Worm (Caenorhabditis elegans) whole organism, L1 larva: ENCODE measurements around the gene lgg-2.
A peak's percentile ranks its signal among the peaks of the same experiment; 100 is the strongest.

Experiments used
- C16A3.4 ChIP-seq: fragments of 150-350 bp; optimal IDR thresholded peaks from 2 replicates; lab custom pipeline; 2014; ENCODE audit warnings: missing biosample characterization, missing genetic modification characterization
- F16B12.6 ChIP-seq: fragments of 150-350 bp; optimal IDR thresholded peaks from 2 replicates; lab custom pipeline; 2014; ENCODE audit warnings: missing biosample characterization, missing genetic modification characterization
- aha-1 ChIP-seq: fragments of 150-350 bp; optimal IDR thresholded peaks from 2 replicates; lab custom pipeline; 2014; ENCODE audit warnings: missing biosample characterization, missing genetic modification characterization
- aly-2 ChIP-seq: fragments of 150-350 bp; optimal IDR thresholded peaks from 2 replicates; lab custom pipeline; 2014; ENCODE audit warnings: missing biosample characterization, missing genetic modification characterization
- ama-1 ChIP-seq: fragments of 150-350 bp; optimal IDR thresholded peaks from 2 replicates; lab custom pipeline; 2014
- blmp-1 ChIP-seq: fragments of 150-350 bp; optimal IDR thresholded peaks from 2 replicates; lab custom pipeline; 2014; ENCODE audit warnings: missing biosample characterization, missing genetic modification characterization
- ceh-63 ChIP-seq: fragments of 200-800 bp; sonication (Bioruptor generic); optimal IDR thresholded peaks from 2 replicates; lab custom pipeline; 2018; ENCODE audit warnings: mild to moderate bottlenecking, missing genetic modification characterization, missing compliant biosample characterization
- ceh-8 ChIP-seq: fragments of 200-800 bp; sonication (Bioruptor generic); optimal IDR thresholded peaks from 2 replicates; lab custom pipeline; 2018; ENCODE audit warnings: mild to moderate bottlenecking, missing genetic modification characterization, moderate library complexity, missing compliant biosample characterization
- ceh-88 ChIP-seq: fragments of 200-800 bp; sonication (Bioruptor generic); IDR thresholded peaks from 2 replicates; pipeline ENCODE4 v1.3.6; 2022; ENCODE audit warnings: missing genetic modification characterization, missing compliant biosample characterization
- efl-1 ChIP-seq, 4 experiments: fragments of 150-350 bp; optimal IDR thresholded peaks in 3 of 4; peaks in 1 of 4; 1 replicate in 1 of 4; 2 replicates in 3 of 4; lab custom pipeline; 2014; ENCODE audit warnings: missing biosample characterization in 2 of 4, missing genetic modification characterization in 2 of 4, missing genetic modification reagents in 2 of 4
- efl-3 ChIP-seq: fragments of 200-800 bp; sonication (Bioruptor generic); optimal IDR thresholded peaks from 2 replicates; lab custom pipeline; 2018; ENCODE audit warnings: mild to moderate bottlenecking, missing genetic modification characterization, missing compliant biosample characterization
- egl-13 ChIP-seq: sonication (generic microtip); optimal IDR thresholded peaks from 2 replicates; lab custom pipeline; 2016; ENCODE audit warnings: missing genotype, missing genetic modification reagents, missing genetic modification characterization, missing compliant biosample characterization
- elt-2 ChIP-seq: sonication (generic microtip); optimal IDR thresholded peaks from 2 replicates; lab custom pipeline; 2016; ENCODE audit warnings: missing genetic modification characterization, mild to moderate bottlenecking, inconsistent platforms, missing compliant biosample characterization, missing genetic modification reagents
- fkh-10 ChIP-seq: sonication (generic microtip); optimal IDR thresholded peaks from 2 replicates; lab custom pipeline; 2017; ENCODE audit warnings: missing biosample characterization, missing genetic modification reagents, missing genetic modification characterization
- fkh-4 ChIP-seq: sonication (generic microtip); optimal IDR thresholded peaks from 2 replicates; lab custom pipeline; 2016; ENCODE audit warnings: missing compliant biosample characterization, missing genetic modification characterization, borderline replicate concordance
- fkh-8 ChIP-seq: sonication (generic microtip); optimal IDR thresholded peaks from 2 replicates; lab custom pipeline; 2016; ENCODE audit warnings: mild to moderate bottlenecking, missing genetic modification characterization, missing compliant biosample characterization
- fos-1 ChIP-seq: fragments of 150-350 bp; optimal IDR thresholded peaks from 2 replicates; lab custom pipeline; 2014; ENCODE audit warnings: missing biosample characterization, missing genetic modification characterization
- irx-1 ChIP-seq: sonication (generic microtip); optimal IDR thresholded peaks from 2 replicates; lab custom pipeline; 2016; ENCODE audit warnings: missing genetic modification characterization, missing compliant biosample characterization
- isw-1 ChIP-seq: fragments of 200-800 bp; sonication (Bioruptor generic); IDR thresholded peaks from 2 replicates; pipeline ENCODE4 v1.3.6; 2022; ENCODE audit warnings: missing genetic modification characterization, missing compliant biosample characterization
- lin-13 ChIP-seq: fragments of 150-350 bp; optimal IDR thresholded peaks from 2 replicates; lab custom pipeline; 2014; ENCODE audit warnings: missing biosample characterization, missing genetic modification reagents, missing genetic modification characterization
- lin-14 ChIP-seq: fragments of 200-800 bp; sonication (Bioruptor generic); optimal IDR thresholded peaks from 2 replicates; lab custom pipeline; 2018; ENCODE audit warnings: mild to moderate bottlenecking, missing genetic modification characterization, moderate library complexity, missing compliant biosample characterization
- lin-35 ChIP-seq, 2 experiments: fragments of 150-350 bp; optimal IDR thresholded peaks; 2 replicates each; lab custom pipeline; 2014; ENCODE audit warnings: missing biosample characterization in 2 of 2, missing genetic modification characterization in 2 of 2, missing genetic modification reagents in 2 of 2
- lin-39 ChIP-seq: fragments of 150-350 bp; optimal IDR thresholded peaks from 2 replicates; lab custom pipeline; 2014; ENCODE audit warnings: missing biosample characterization, missing genetic modification reagents, missing genetic modification characterization
- lsy-2 ChIP-seq, 2 experiments: fragments of 150-350 bp; optimal IDR thresholded peaks; 2 replicates each; lab custom pipeline; 2014; ENCODE audit warnings: missing biosample characterization in 2 of 2, missing genetic modification characterization in 2 of 2
- mab-9 ChIP-seq: fragments of 200-800 bp; sonication (Bioruptor generic); IDR thresholded peaks from 2 replicates; pipeline ENCODE4 v1.3.6; 2022; ENCODE audit warnings: missing genetic modification reagents, missing genetic modification characterization, missing compliant biosample characterization
- mdl-1 ChIP-seq, 2 experiments: fragments of 150-350 bp; optimal IDR thresholded peaks; 2 replicates each; lab custom pipeline; 2014 to 2017; ENCODE audit warnings: missing biosample characterization in 2 of 2, missing genetic modification characterization in 2 of 2, inconsistent platforms in 1 of 2
- nhr-19 ChIP-seq: fragments of 200-800 bp; sonication (Bioruptor generic); conservative IDR thresholded peaks from 2 replicates; pipeline ENCODE4 v1.3.6; 2022; ENCODE audit warnings: missing genetic modification characterization, missing compliant biosample characterization
- nhr-237 ChIP-seq: fragments of 150-350 bp; optimal IDR thresholded peaks from 2 replicates; lab custom pipeline; 2014; ENCODE audit warnings: missing biosample characterization, missing genetic modification characterization
- nhr-28 ChIP-seq: fragments of 150-350 bp; optimal IDR thresholded peaks from 2 replicates; lab custom pipeline; 2014; ENCODE audit warnings: missing biosample characterization, missing genetic modification characterization
- nhr-47 ChIP-seq: sonication (generic microtip); optimal IDR thresholded peaks from 2 replicates; lab custom pipeline; 2016; ENCODE audit warnings: mild to moderate bottlenecking, missing genetic modification characterization, moderate library complexity, missing compliant biosample characterization
- nhr-71 ChIP-seq: sonication (generic microtip); optimal IDR thresholded peaks from 2 replicates; lab custom pipeline; 2016; ENCODE audit warnings: mild to moderate bottlenecking, missing genetic modification characterization, moderate library complexity, missing compliant biosample characterization
- nhr-77 ChIP-seq: fragments of 150-350 bp; optimal IDR thresholded peaks from 2 replicates; lab custom pipeline; 2014; ENCODE audit warnings: missing biosample characterization, missing genetic modification characterization
- nhr-85 ChIP-seq: sonication (generic microtip); peaks from one replicate; lab custom pipeline; 2016; ENCODE audit warnings: missing genetic modification characterization, inconsistent platforms, missing compliant biosample characterization
- nhr-90 ChIP-seq: sonication (generic microtip); optimal IDR thresholded peaks from 2 replicates; lab custom pipeline; 2016; ENCODE audit warnings: mild to moderate bottlenecking, missing genetic modification characterization, missing compliant biosample characterization; ENCODE audit not compliant: poor library complexity
- pag-3 ChIP-seq: sonication (generic microtip); optimal IDR thresholded peaks from 2 replicates; lab custom pipeline; 2017; ENCODE audit warnings: missing genetic modification characterization, mild to moderate bottlenecking, missing compliant biosample characterization, antibody characterized with exemption, borderline replicate concordance; ENCODE audit not compliant: insufficient read depth
- pqm-1 ChIP-seq: sonication (generic microtip); optimal IDR thresholded peaks from 3 replicates; lab custom pipeline; 2017; ENCODE audit warnings: missing biosample characterization, missing genetic modification characterization
- skn-1 ChIP-seq: fragments of 150-350 bp; optimal IDR thresholded peaks from 2 replicates; lab custom pipeline; 2014; ENCODE audit warnings: missing biosample characterization, missing genetic modification characterization
- snpc-4 ChIP-seq: fragments of 150-350 bp; optimal IDR thresholded peaks from 2 replicates; lab custom pipeline; 2014; ENCODE audit warnings: missing biosample characterization, missing genetic modification characterization
- snu-23 ChIP-seq: sonication (generic microtip); optimal IDR thresholded peaks from 2 replicates; lab custom pipeline; 2016; ENCODE audit warnings: missing genetic modification characterization, missing compliant biosample characterization
- sptf-1 ChIP-seq: fragments of 150-350 bp; optimal IDR thresholded peaks from 2 replicates; lab custom pipeline; 2014; ENCODE audit warnings: missing biosample characterization, missing genetic modification characterization
- sup-37 ChIP-seq: fragments of 200-800 bp; sonication (Bioruptor generic); optimal IDR thresholded peaks from 2 replicates; lab custom pipeline; 2018; ENCODE audit warnings: mild to moderate bottlenecking, missing genetic modification characterization, missing compliant biosample characterization
- swsn-7 ChIP-seq: sonication (generic microtip); optimal IDR thresholded peaks from 2 replicates; lab custom pipeline; 2016; ENCODE audit warnings: missing genetic modification characterization, missing compliant biosample characterization
- unc-86 ChIP-seq: sonication (generic microtip); optimal IDR thresholded peaks from 2 replicates; lab custom pipeline; 2016; ENCODE audit warnings: missing genetic modification characterization, missing compliant biosample characterization
- vab-15 ChIP-seq: sonication (generic microtip); optimal IDR thresholded peaks from 2 replicates; lab custom pipeline; 2017; ENCODE audit warnings: missing genotype, mild to moderate bottlenecking, missing genetic modification characterization, missing compliant biosample characterization
- ztf-11 ChIP-seq, 2 experiments: sonication (generic microtip); optimal IDR thresholded peaks; 2 replicates each; lab custom pipeline; 2016 to 2017; ENCODE audit warnings: missing genetic modification characterization in 2 of 2, missing biosample characterization in 1 of 2, missing compliant biosample characterization in 1 of 2

lgg-2 gene

ce11 chrIV:10933062-10933552 is 2.6 kb downstream of the lgg-2 start, which contains the start of the genes dnc-1 and lsm-7 (continued):
- TF ChIP-seq vab-15 (tag; lab: Kevin White, UChicago) (no peak), ama-1 (lab: Kevin White, UChicago) (no peak), ceh-88 (GFP tag; lab: Robert Waterston, UW) (no peak), egl-13 (tag; lab: Kevin White, UChicago) (peak; percentile 50), nhr-47 (tag; lab: Kevin White, UChicago) (peak; percentile 72), nhr-28 (tag; lab: Kevin White, UChicago) (no peak), mdl-1 (tag; optimal IDR thresholded peaks at IDR 0.05; lab: Kevin White, UChicago) (peak in 1 of 2 experiments; percentile 34), C16A3.4 (tag; lab: Kevin White, UChicago) (peak; percentile 90)

- no peak for TF ChIP-seq efl-1 (optimal IDR thresholded peaks at IDR 0.05; lab: Kevin White, UChicago)
- no peak for TF ChIP-seq efl-1 (GFP tag; optimal IDR thresholded peaks at IDR 0.05 in 1 of 2; lab: Kevin White, UChicago)
- TF ChIP-seq elt-2 (tag; lab: Kevin White, UChicago) = no peak
- TF ChIP-seq pqm-1 (tag; lab: Kevin White, UChicago) = no peak
- TF ChIP-seq sptf-1 (tag; lab: Kevin White, UChicago) = no peak
- TF ChIP-seq swsn-7 (tag; lab: Kevin White, UChicago) = no peak
- no peak for TF ChIP-seq vab-15 (tag; lab: Kevin White, UChicago)
- no peak for TF ChIP-seq nhr-85
- no peak for TF ChIP-seq sup-37 (GFP tag; lab: Kevin White, UChicago)
- no peak for TF ChIP-seq F16B12.6 (tag; lab: Kevin White, UChicago)
- no peak for TF ChIP-seq ceh-63 (GFP tag; lab: Kevin White, UChicago)
- TF ChIP-seq nhr-71 = no peak
- TF ChIP-seq aly-2 (tag; lab: Kevin White, UChicago) = no peak
- no peak for TF ChIP-seq nhr-77
- no peak for TF ChIP-seq pag-3 (tag; lab: Kevin White, UChicago)
- no peak for TF ChIP-seq ceh-88 (GFP tag; lab: Robert Waterston, UW)
- no peak for TF ChIP-seq fkh-4 (tag; lab: Kevin White, UChicago)
- TF ChIP-seq irx-1 (tag; lab: Kevin White, UChicago) = no peak
- TF ChIP-seq mab-9 (GFP tag; lab: Robert Waterston, UW) = no peak
- TF ChIP-seq ztf-11 (tag; optimal IDR thresholded peaks at IDR 0.05; lab: Kevin White, UChicago) = no peak
- TF ChIP-seq, all 84 proteins: peak for 0
Measured at ce11 chrIV:10919770-10920169, 15.9 kb downstream of the lgg-2 start, which contains the start of gene rbr-2. Gene rbr-2 (plus strand): TSS chrIV:10920070.

ce11 chrIV:10918877-10919560 is 16.7 kb downstream of the lgg-2 start:
- TF ChIP-seq lin-39 (tag; lab: Kevin White, UChicago) = peak; percentile 10
- peak; percentile 81 for TF ChIP-seq nhr-47 (tag; lab: Kevin White, UChicago)
- peak; percentile 48 for TF ChIP-seq fos-1 (tag; lab: Kevin White, UChicago)
- TF ChIP-seq skn-1 (tag; lab: Kevin White, UChicago) = peak; percentile 60
- TF ChIP-seq nhr-71 = peak; percentile 91
- TF ChIP-seq C16A3.4 (tag; lab: Kevin White, UChicago) = peak; percentile 47
- peak; percentile 72 to 76 for TF ChIP-seq lin-35 (GFP tag; optimal IDR thresholded peaks at IDR 0.05; lab: Kevin White, UChicago)
- peak; percentile 19 for TF ChIP-seq blmp-1 (tag; lab: Kevin White, UChicago)
- TF ChIP-seq lin-13 = peak; percentile 74
- peak; percentile 49 for TF ChIP-seq nhr-237
- TF ChIP-seq fkh-10 = peak; percentile 5
- TF ChIP-seq lsy-2 (tag; optimal IDR thresholded peaks at IDR 0.05; lab: Kevin White, UChicago) = peak; percentile 70 to 82
- TF ChIP-seq isw-1 (GFP tag; lab: Robert Waterston, UW) = peak; percentile 62
- peak; percentile 84 for TF ChIP-seq fkh-8 (tag; lab: Kevin White, UChicago)
- TF ChIP-seq aha-1 (tag; lab: Kevin White, UChicago) = peak; percentile 48
- TF ChIP-seq snpc-4 = peak; percentile 58
- TF ChIP-seq unc-86 (tag; lab: Kevin White, UChicago) = peak; percentile 75
- TF ChIP-seq lin-14 = peak; percentile 99
- TF ChIP-seq nhr-90 = peak; percentile 49
- peak; percentile 85 for TF ChIP-seq swsn-7 (tag; lab: Kevin White, UChicago)
- no peak for TF ChIP-seq vab-15 (tag; lab: Kevin White, UChicago)
- no peak for TF ChIP-seq efl-3 (GFP tag; lab: Kevin White, UChicago)
- no peak for TF ChIP-seq pqm-1 (tag; lab: Kevin White, UChicago)
- peak; percentile 63 for TF ChIP-seq ceh-8
- peak; percentile 82 for TF ChIP-seq nhr-19 (GFP tag; lab: Robert Waterston, UW)
- TF ChIP-seq nhr-77 = peak; percentile 75
- no peak for TF ChIP-seq ztf-11 (tag; optimal IDR thresholded peaks at IDR 0.05; lab: Kevin White, UChicago)
- TF ChIP-seq snu-23 (GFP tag; lab: Kevin White, UChicago) = peak; percentile 91
- TF ChIP-seq irx-1 (tag; lab: Kevin White, UChicago) = peak; percentile 72
